Worm (Caenorhabditis elegans) whole organism, late embryonic: Measurements from ENCODE around the gene F47G3.1.

Experiments
- F13H6.1 ChIP-seq: sonication (generic microtip); optimal IDR thresholded peaks from 2 replicates; lab custom pipeline; 2016; ENCODE audit warnings: missing genetic modification characterization, missing compliant biosample characterization
- K02D7.2 ChIP-seq: sonication (generic microtip); optimal IDR thresholded peaks from 2 replicates; lab custom pipeline; 2017; ENCODE audit warnings: mild to moderate bottlenecking, missing genetic modification characterization, missing compliant biosample characterization
- ama-1 ChIP-seq: fragments of 150-350 bp; optimal IDR thresholded peaks from 2 replicates; lab custom pipeline; 2014
- ceh-18 ChIP-seq: sonication (generic microtip); optimal IDR thresholded peaks from 2 replicates; lab custom pipeline; 2016; ENCODE audit warnings: missing genetic modification characterization, missing compliant biosample characterization
- ceh-19 ChIP-seq: fragments of 200-800 bp; sonication (Bioruptor generic); optimal IDR thresholded peaks from 2 replicates; lab custom pipeline; 2018; ENCODE audit warnings: mild to moderate bottlenecking, missing genetic modification characterization, missing compliant biosample characterization
- ceh-30 ChIP-seq: fragments of 150-350 bp; optimal IDR thresholded peaks from 2 replicates; lab custom pipeline; 2014; ENCODE audit warnings: missing biosample characterization, missing genetic modification characterization
- eyg-1 ChIP-seq: sonication (generic microtip); optimal IDR thresholded peaks from 2 replicates; lab custom pipeline; 2016; ENCODE audit warnings: missing genotype, missing genetic modification characterization, missing compliant biosample characterization
- fax-1 ChIP-seq: sonication (generic microtip); optimal IDR thresholded peaks from 2 replicates; lab custom pipeline; 2016; ENCODE audit warnings: missing genotype, missing genetic modification characterization, missing compliant biosample characterization
- fkh-10 ChIP-seq: fragments of 150-350 bp; optimal IDR thresholded peaks from 2 replicates; lab custom pipeline; 2014; ENCODE audit warnings: missing biosample characterization, missing genetic modification reagents, missing genetic modification characterization
- nhr-11 ChIP-seq: fragments of 150-350 bp; optimal IDR thresholded peaks from 2 replicates; lab custom pipeline; 2014; ENCODE audit warnings: missing biosample characterization, missing genetic modification characterization
- pha-4 ChIP-seq: fragments of 150-350 bp; optimal IDR thresholded peaks from 2 replicates; lab custom pipeline; 2018; ENCODE audit warnings: missing biosample characterization, missing genetic modification reagents, missing genetic modification characterization
- pqm-1 ChIP-seq: sonication (generic microtip); optimal IDR thresholded peaks from 2 replicates; lab custom pipeline; 2016; ENCODE audit warnings: missing genetic modification characterization, missing compliant biosample characterization
- tbx-2 ChIP-seq: sonication (generic microtip); optimal IDR thresholded peaks from 2 replicates; lab custom pipeline; 2016; ENCODE audit warnings: missing genetic modification characterization, missing compliant biosample characterization

DNA sequence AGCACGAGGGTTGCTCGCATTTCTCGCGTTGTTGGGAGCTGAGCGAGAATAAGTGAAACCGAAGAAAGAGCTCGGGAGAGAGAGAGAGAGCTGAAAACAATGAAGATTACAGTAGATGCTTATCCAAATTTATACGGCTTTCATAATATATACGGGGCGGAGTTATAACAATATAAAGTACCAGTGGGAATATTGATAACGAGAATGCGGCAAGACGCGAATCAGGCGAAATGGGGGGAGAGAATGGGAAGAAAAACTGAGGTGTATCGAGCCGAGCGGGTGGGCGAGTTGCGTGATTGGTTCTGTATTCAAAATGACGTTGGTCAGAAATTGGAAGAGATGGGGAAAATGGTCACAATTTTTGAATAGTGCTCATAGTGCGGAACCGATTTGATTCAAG, 40.9 kb upstream of the F47G3.1 start, which contains the start of gene nlp-2:
- TF ChIP-seq eyg-1 (tag; lab: Kevin White, UChicago) (no peak), ceh-30 (tag; lab: Kevin White, UChicago) (no peak), fax-1 (tag; lab: Kevin White, UChicago) (no peak), ama-1 (no peak), pha-4 (no peak), fkh-10 (GFP tag; lab: Kevin White, UChicago) (no peak), F13H6.1 (tag; lab: Kevin White, UChicago) (no peak), K02D7.2 (tag; lab: Kevin White, UChicago) (no peak), tbx-2 (tag; lab: Kevin White, UChicago) (no peak), pqm-1 (tag; lab: Kevin White, UChicago) (no peak), ceh-18 (tag; lab: Kevin White, UChicago) (no peak), ceh-19 (GFP tag; lab: Kevin White, UChicago) (no peak), nhr-11 (tag; lab: Kevin White, UChicago) (no peak)
